Fruit fly (Drosophila melanogaster) whole organism, wandering third instar larva: ENCODE data around the gene IntS12.

Source experiments
- Abd-B ChIP-seq: fragments of >200 bp; optimal IDR thresholded peaks from 2 replicates; lab custom pipeline; 2017; ENCODE audit warnings: missing biosample characterization, missing genetic modification characterization
- CG32264 ChIP-seq: fragments of 200-800 bp; sonication (Bioruptor generic); optimal IDR thresholded peaks from 2 replicates; lab custom pipeline; 2016; ENCODE audit warnings: missing biosample characterization, missing genetic modification characterization
- CG9705 ChIP-seq: fragments of 200-800 bp; sonication (Bioruptor generic); optimal IDR thresholded peaks from 2 replicates; lab custom pipeline; 2018; ENCODE audit warnings: missing biosample characterization, mild to moderate bottlenecking, missing genetic modification characterization
- CrebA ChIP-seq: fragments of 200-800 bp; sonication (Bioruptor generic); optimal IDR thresholded peaks from 2 replicates; lab custom pipeline; 2016; ENCODE audit warnings: missing biosample characterization, mild to moderate bottlenecking, missing genetic modification characterization, borderline replicate concordance
- Dfd ChIP-seq: fragments of >200 bp; optimal IDR thresholded peaks from 2 replicates; lab custom pipeline; 2017; ENCODE audit warnings: missing biosample characterization, missing genetic modification characterization
- Dif ChIP-seq: fragments of 200-275, 200-300 bp; sonication (Bioruptor generic); optimal IDR thresholded peaks from 2 replicates; lab custom pipeline; 2018; ENCODE audit warnings: missing biosample characterization, missing genetic modification characterization; ENCODE audit not compliant: partially characterized antibody
- GATAd ChIP-seq: sonication (Bioruptor generic); optimal IDR thresholded peaks from 2 replicates; lab custom pipeline; 2016; ENCODE audit warnings: missing biosample characterization, missing genetic modification characterization
- HLH106 ChIP-seq: fragments of 200-800 bp; optimal IDR thresholded peaks from 3 replicates; lab custom pipeline; 2019; ENCODE audit warnings: missing biosample characterization, mild to moderate bottlenecking, missing genetic modification characterization, moderate library complexity
- Hnf4 ChIP-seq: fragments of 200-800 bp; sonication (Bioruptor generic); optimal IDR thresholded peaks from 2 replicates; lab custom pipeline; 2016; ENCODE audit warnings: missing biosample characterization, mild to moderate bottlenecking, missing genetic modification characterization
- Hr78 ChIP-seq: fragments of >200 bp; optimal IDR thresholded peaks from 2 replicates; lab custom pipeline; 2017; ENCODE audit warnings: missing biosample characterization, missing genetic modification characterization
- Hr83 ChIP-seq: fragments of 200-300 bp; sonication (Bioruptor generic); optimal IDR thresholded peaks from 2 replicates; lab custom pipeline; 2016; ENCODE audit warnings: missing biosample characterization, mild to moderate bottlenecking, missing genetic modification characterization, moderate library complexity; ENCODE audit not compliant: poor library complexity, severe bottlenecking
- Jra ChIP-seq: sonication (Bioruptor generic); optimal IDR thresholded peaks from 2 replicates; lab custom pipeline; 2016; ENCODE audit warnings: missing biosample characterization, missing genetic modification characterization
- Mio ChIP-seq: sonication (Bioruptor generic); optimal IDR thresholded peaks from 2 replicates; lab custom pipeline; 2016; ENCODE audit warnings: missing biosample characterization, missing genetic modification characterization
- Myc ChIP-seq: fragments of >200 bp; optimal IDR thresholded peaks from 2 replicates; lab custom pipeline; 2017
- N ChIP-seq: fragments of >200 bp; optimal IDR thresholded peaks from 2 replicates; lab custom pipeline; 2018; ENCODE audit warnings: missing biosample characterization, missing external identifiers, missing genetic modification characterization
- OdsH ChIP-seq: fragments of 200-800 bp; sonication (Bioruptor generic); optimal IDR thresholded peaks from 2 replicates; lab custom pipeline; 2016; ENCODE audit warnings: missing biosample characterization, mild to moderate bottlenecking, missing genetic modification characterization
- Rel ChIP-seq, 2 experiments: fragments of 200-800 bp; sonication (Bioruptor generic) in 1 of 2; optimal IDR thresholded peaks; 2 replicates in 1 of 2; 3 replicates in 1 of 2; lab custom pipeline; 2016 to 2019; ENCODE audit warnings: mild to moderate bottlenecking in 2 of 2, missing biosample characterization in 2 of 2, missing genetic modification characterization in 2 of 2, moderate library complexity in 1 of 2
- Sp1 ChIP-seq: fragments of 200-800 bp; sonication (Bioruptor generic); optimal IDR thresholded peaks from 3 replicates; lab custom pipeline; 2019; ENCODE audit warnings: missing biosample characterization, mild to moderate bottlenecking, missing genetic modification characterization, moderate library complexity
- Vsx2 ChIP-seq: fragments of 200-300, 225-300 bp; sonication (Bioruptor generic); optimal IDR thresholded peaks from 2 replicates; lab custom pipeline; 2018; ENCODE audit warnings: missing biosample characterization, missing genetic modification characterization; ENCODE audit not compliant: partially characterized antibody
- br ChIP-seq: fragments of 200-800 bp; sonication (Bioruptor generic); optimal IDR thresholded peaks from 2 replicates; lab custom pipeline; 2016; ENCODE audit warnings: missing biosample characterization, missing genetic modification characterization
- brk ChIP-seq: fragments of 200-800 bp; sonication (Bioruptor generic); optimal IDR thresholded peaks from 2 replicates; lab custom pipeline; 2016; ENCODE audit warnings: missing biosample characterization, mild to moderate bottlenecking, missing genetic modification characterization
- dl ChIP-seq, 2 experiments: fragments of 175-275, 200-275 bp in 1 of 2; fragments of 200-275 bp in 1 of 2; sonication (Bioruptor generic); optimal IDR thresholded peaks; lab custom pipeline; 2018; ENCODE audit warnings: mild to moderate bottlenecking in 2 of 2, missing biosample characterization in 2 of 2, missing genetic modification characterization in 2 of 2, moderate library complexity in 2 of 2; ENCODE audit not compliant: partially characterized antibody in 2 of 2, insufficient read depth in 1 of 2
- dmrt93B ChIP-seq: fragments of 200-800 bp; sonication (Bioruptor generic); optimal IDR thresholded peaks from 2 replicates; lab custom pipeline; 2018; ENCODE audit warnings: missing biosample characterization, mild to moderate bottlenecking, missing genetic modification characterization
- dsf ChIP-seq: sonication (Bioruptor generic); optimal IDR thresholded peaks from 2 replicates; lab custom pipeline; 2016; ENCODE audit warnings: missing biosample characterization, missing genetic modification characterization, borderline replicate concordance
- ey ChIP-seq: fragments of 200-800 bp; sonication (Bioruptor generic); optimal IDR thresholded peaks from 2 replicates; lab custom pipeline; 2016; ENCODE audit warnings: missing biosample characterization, missing genetic modification characterization
- foxo ChIP-seq, 2 experiments: fragments of 200-800 bp; sonication (Bioruptor generic); optimal IDR thresholded peaks; 2 replicates in 1 of 2; 3 replicates in 1 of 2; lab custom pipeline; 2016 to 2017; ENCODE audit warnings: missing biosample characterization in 2 of 2, missing genetic modification characterization in 2 of 2
- fru ChIP-seq: fragments of 200-800 bp; sonication (Bioruptor generic); optimal IDR thresholded peaks from 3 replicates; lab custom pipeline; 2016; ENCODE audit warnings: missing biosample characterization, mild to moderate bottlenecking, missing genetic modification characterization
- h ChIP-seq: fragments of 200-800 bp; sonication (Bioruptor generic); optimal IDR thresholded peaks from 3 replicates; lab custom pipeline; 2016; ENCODE audit warnings: missing biosample characterization, mild to moderate bottlenecking, missing genetic modification characterization
- jim ChIP-seq: fragments of 175-275, 200-325 bp; sonication (Bioruptor generic); optimal IDR thresholded peaks from 2 replicates; lab custom pipeline; 2016; ENCODE audit warnings: missing biosample characterization, mild to moderate bottlenecking, missing genetic modification characterization
- lola ChIP-seq: fragments of >200 bp; optimal IDR thresholded peaks from 2 replicates; lab custom pipeline; 2017; ENCODE audit warnings: missing biosample characterization, missing genetic modification characterization
- pan ChIP-seq: fragments of >200 bp; optimal IDR thresholded peaks from 2 replicates; lab custom pipeline; 2017
- psq ChIP-seq: fragments of 200-800 bp; sonication (Bioruptor generic); optimal IDR thresholded peaks from 3 replicates; lab custom pipeline; 2017; ENCODE audit warnings: missing biosample characterization, mild to moderate bottlenecking, missing genetic modification characterization, moderate library complexity
- rgr ChIP-seq: fragments of 200-800 bp; sonication (Bioruptor generic); optimal IDR thresholded peaks from 3 replicates; lab custom pipeline; 2016; ENCODE audit warnings: missing biosample characterization, mild to moderate bottlenecking, missing genetic modification characterization
- sage ChIP-seq: fragments of 200-800 bp; sonication (Bioruptor generic); optimal IDR thresholded peaks from 2 replicates; lab custom pipeline; 2016; ENCODE audit warnings: missing biosample characterization, mild to moderate bottlenecking, missing genetic modification characterization
- sv ChIP-seq: fragments of 200-800 bp; sonication (Bioruptor generic); optimal IDR thresholded peaks from 3 replicates; lab custom pipeline; 2016; ENCODE audit warnings: missing biosample characterization, missing genetic modification characterization
- tai ChIP-seq: sonication (Bioruptor generic); optimal IDR thresholded peaks from 2 replicates; lab custom pipeline; 2016; ENCODE audit warnings: missing biosample characterization, missing genetic modification characterization
- usp ChIP-seq: fragments of >200 bp; optimal IDR thresholded peaks from 2 replicates; lab custom pipeline; 2017; ENCODE audit warnings: missing biosample characterization, missing genetic modification characterization
- woc ChIP-seq: sonication (Bioruptor generic); optimal IDR thresholded peaks from 2 replicates; lab custom pipeline; 2016; ENCODE audit warnings: missing biosample characterization, mild to moderate bottlenecking, missing genetic modification characterization

Gene IntS12

DNA sequence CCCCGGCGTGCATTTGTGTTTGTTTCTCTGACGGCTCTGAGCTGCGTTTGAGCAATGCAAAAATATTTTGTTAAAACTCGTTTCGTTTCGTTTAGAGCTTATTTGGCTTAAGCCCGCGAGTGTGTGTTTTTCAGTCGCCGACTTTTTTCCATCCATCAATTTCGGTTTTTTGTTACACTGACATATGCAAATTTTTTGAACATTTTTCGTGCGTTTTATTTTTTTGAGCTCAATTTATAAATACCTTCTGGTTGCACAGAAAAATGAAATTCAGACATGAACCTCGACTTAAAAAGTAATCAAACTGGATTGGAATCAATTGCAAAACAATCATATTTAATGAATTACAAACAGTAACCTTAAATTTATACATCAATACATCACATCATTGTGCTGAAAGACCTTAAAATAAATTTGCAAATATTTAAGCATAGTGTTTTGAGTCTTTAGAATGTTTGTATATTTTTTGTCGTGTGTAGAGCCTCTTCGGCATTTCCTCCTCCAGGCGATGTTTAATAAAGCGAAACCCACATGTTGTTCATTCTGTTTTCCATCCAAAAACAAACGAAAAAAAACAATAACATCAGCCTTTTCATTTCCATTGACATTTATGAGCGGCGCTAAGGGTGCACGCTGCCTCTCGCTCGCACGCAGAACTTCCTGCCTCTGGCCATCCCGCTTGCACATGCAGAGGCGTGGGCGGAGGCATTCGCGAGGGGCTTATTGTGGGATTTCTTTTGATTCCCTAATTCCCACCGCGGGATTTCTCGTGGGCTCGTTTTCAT, 19.2 kb downstream of the IntS12 start (continued):
- TF ChIP-seq dsf (GFP tag; lab: Kevin White, UChicago) (no peak), Mio (no peak), CG9705 (GFP tag; lab: Kevin White, UChicago) (no peak), Hr83 (GFP tag; lab: Kevin White, UChicago) (no peak), Jra (no peak), br (no peak), tai (GFP tag; lab: Kevin White, UChicago) (no peak)
- TF ChIP-seq, all 38 proteins: peak for 8

DNA sequence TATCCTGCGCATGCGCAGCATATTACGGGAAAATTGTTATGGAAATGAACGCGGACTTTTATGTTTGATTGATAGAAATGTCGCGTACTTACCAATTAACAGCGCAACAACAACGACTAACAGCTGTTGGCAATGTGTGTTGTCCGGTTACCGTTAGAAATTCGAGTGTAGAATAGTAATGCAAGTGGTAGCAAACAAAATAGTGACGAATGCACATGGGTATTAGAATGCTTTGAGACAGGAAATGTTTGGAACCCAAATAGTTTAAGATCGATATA, 19.8 kb downstream of the IntS12 start:
- TF ChIP-seq lola (no peak), foxo (GFP tag; optimal IDR thresholded peaks at IDR 0.05; lab: Kevin White, UChicago) (no peak), dmrt93B (GFP tag; lab: Kevin White, UChicago) (no peak), GATAd (GFP tag; lab: Kevin White, UChicago) (no peak), Hr83 (GFP tag; lab: Kevin White, UChicago) (no peak), CG9705 (GFP tag; lab: Kevin White, UChicago) (no peak), br (no peak), Mio (no peak), tai (GFP tag; lab: Kevin White, UChicago) (no peak), Vsx2 (GFP tag; lab: Kevin White, UChicago) (no peak), psq (GFP tag; lab: Kevin White, UChicago) (no peak)
- TF ChIP-seq, all 38 proteins: peak for 0

DNA sequence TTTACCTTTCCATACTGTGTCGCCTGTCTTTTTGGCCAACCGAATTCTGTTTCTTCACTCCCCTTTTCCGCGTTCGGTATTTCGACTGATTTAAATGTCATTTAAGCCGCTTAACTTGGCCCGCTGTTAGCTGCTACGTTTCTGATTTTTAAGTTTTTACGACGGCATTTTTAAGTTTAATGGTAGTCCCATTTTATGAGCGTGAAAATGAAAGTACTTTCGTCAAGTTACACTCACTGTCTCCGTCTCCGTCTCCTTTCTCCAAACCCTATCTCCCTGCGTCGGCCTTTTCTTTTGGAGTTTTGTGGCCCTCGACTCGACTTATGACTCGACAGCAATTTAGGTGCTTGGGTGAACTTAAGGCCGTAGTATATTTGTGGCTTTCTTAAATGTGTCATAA, 22.0 kb downstream of the IntS12 start:
- no peak for TF ChIP-seq CG9705 (GFP tag; lab: Kevin White, UChicago)
- TF ChIP-seq Hr83 (GFP tag; lab: Kevin White, UChicago) = no peak
- TF ChIP-seq foxo (GFP tag; optimal IDR thresholded peaks at IDR 0.05; lab: Kevin White, UChicago) = no peak
- no peak for TF ChIP-seq lola
- TF ChIP-seq psq (GFP tag; lab: Kevin White, UChicago) = no peak
- TF ChIP-seq h = no peak
- TF ChIP-seq usp (GFP tag; lab: Kevin White, UChicago) = no peak
- no peak for TF ChIP-seq Jra
- no peak for TF ChIP-seq Abd-B
- no peak for TF ChIP-seq pan (lab: Kevin White, UChicago)
- TF ChIP-seq dmrt93B (GFP tag; lab: Kevin White, UChicago) = no peak
- TF ChIP-seq tai (GFP tag; lab: Kevin White, UChicago) = no peak
- TF ChIP-seq woc = no peak
- TF ChIP-seq Dfd = no peak
- TF ChIP-seq Hr78 = no peak
- TF ChIP-seq CrebA (GFP tag; lab: Kevin White, UChicago) = no peak
- TF ChIP-seq Hnf4 = no peak
- no peak for TF ChIP-seq brk (GFP tag; lab: Kevin White, UChicago)
- TF ChIP-seq, all 38 proteins: peak for 0

DNA sequence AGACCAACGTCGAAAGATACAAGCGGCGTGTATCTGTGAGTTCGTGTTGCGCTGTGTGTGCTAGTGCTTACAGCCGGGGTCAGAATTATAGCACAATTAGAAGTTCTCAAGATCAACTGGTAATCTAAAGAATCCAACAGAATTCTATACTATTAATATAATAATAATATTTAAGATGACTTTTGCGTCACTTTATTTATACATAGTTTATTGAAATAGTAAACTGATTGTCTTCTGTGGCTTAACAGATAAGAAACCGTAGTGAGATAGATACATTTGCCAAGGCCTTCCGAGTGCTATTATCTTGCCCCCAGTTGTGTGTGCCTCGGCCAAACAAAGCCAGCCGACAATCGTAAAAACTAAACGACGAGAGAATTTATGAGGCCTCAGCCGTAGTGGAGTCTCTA, 23.1 kb downstream of the IntS12 start:
- TF ChIP-seq sage (peak; percentile 1), Myc (lab: Kevin White, UChicago) (no peak), ey (GFP tag; lab: Kevin White, UChicago) (peak; percentile 35), usp (GFP tag; lab: Kevin White, UChicago) (no peak), sv (GFP tag; lab: Kevin White, UChicago) (no peak), tai (GFP tag; lab: Kevin White, UChicago) (peak; percentile 2), h (peak; percentile 51), Abd-B (no peak), Jra (no peak), dsf (GFP tag; lab: Kevin White, UChicago) (no peak), brk (GFP tag; lab: Kevin White, UChicago) (no peak), CrebA (GFP tag; lab: Kevin White, UChicago) (no peak), Sp1 (peak; percentile 72), Hr83 (GFP tag; lab: Kevin White, UChicago) (no peak), Rel (GFP tag; optimal IDR thresholded peaks at IDR 0.05; lab: Kevin White, UChicago) (no peak), Rel (tag; optimal IDR thresholded peaks at IDR 0.05; lab: Kevin White, UChicago) (no peak), GATAd (GFP tag; lab: Kevin White, UChicago) (no peak), OdsH (peak; percentile 72), dmrt93B (GFP tag; lab: Kevin White, UChicago) (peak; percentile 52), Dfd (no peak), Mio (no peak), CG32264 (GFP tag; lab: Kevin White, UChicago) (no peak), dl (GFP tag; optimal IDR thresholded peaks at IDR 0.05; lab: Kevin White, UChicago; ENCODE audit: insufficient read depth in 1 of 2, partially characterized antibody in 2 of 2) (no peak), N (GFP tag; lab: Kevin White, UChicago) (no peak), Vsx2 (GFP tag; lab: Kevin White, UChicago) (no peak), Dif (GFP tag; lab: Kevin White, UChicago) (no peak), Hnf4 (peak; percentile 16), psq (GFP tag; lab: Kevin White, UChicago) (peak; percentile 74), rgr (GFP tag; lab: Kevin White, UChicago) (peak; percentile 74), Hr78 (no peak), br (peak; percentile 16), pan (lab: Kevin White, UChicago) (no peak), foxo (GFP tag; optimal IDR thresholded peaks at IDR 0.05; lab: Kevin White, UChicago) (peak in 1 of 2 experiments; percentile 75), HLH106 (tag; lab: Kevin White, UChicago) (peak; percentile 67), fru (GFP tag; lab: Kevin White, UChicago) (peak; percentile 57), jim (GFP tag; lab: Kevin White, UChicago) (no peak), CG9705 (GFP tag; lab: Kevin White, UChicago) (peak; percentile 19)
